Fruit fly (Drosophila melanogaster): ENCODE results near the gene CG32295.

The CG32295 gene

dm6 chr3L:2568274-2568673 lies 41.5 kb upstream of the CG32295 start:
- peak; percentile 20 for TF ChIP-seq CG8159 (tag; optimal IDR thresholded peaks at IDR 0.05)
- TF ChIP-seq CG13204 (GFP tag; optimal IDR thresholded peaks at IDR 0.05): peak; percentile 75
- TF ChIP-seq Pif1B (GFP tag; optimal IDR thresholded peaks at IDR 0.05): peak; percentile 7
- peak; percentile 98 for TF ChIP-seq EcR (GFP tag; optimal IDR thresholded peaks at IDR 0.05)
- TF ChIP-seq fd96Ca (GFP tag; IDR thresholded peaks at IDR 0.05): peak; percentile 42; the same call in 1 of the 3 replicates
- no peak for TF ChIP-seq CG8301 (tag; optimal IDR thresholded peaks at IDR 0.05)
- no peak for TF ChIP-seq CG34367 (tag; optimal IDR thresholded peaks at IDR 0.05)
- peak; percentile 20 for TF ChIP-seq gl (tag; optimal IDR thresholded peaks at IDR 0.05)
- no peak for TF ChIP-seq Pif1A (GFP tag; optimal IDR thresholded peaks at IDR 0.05)

DNA sequence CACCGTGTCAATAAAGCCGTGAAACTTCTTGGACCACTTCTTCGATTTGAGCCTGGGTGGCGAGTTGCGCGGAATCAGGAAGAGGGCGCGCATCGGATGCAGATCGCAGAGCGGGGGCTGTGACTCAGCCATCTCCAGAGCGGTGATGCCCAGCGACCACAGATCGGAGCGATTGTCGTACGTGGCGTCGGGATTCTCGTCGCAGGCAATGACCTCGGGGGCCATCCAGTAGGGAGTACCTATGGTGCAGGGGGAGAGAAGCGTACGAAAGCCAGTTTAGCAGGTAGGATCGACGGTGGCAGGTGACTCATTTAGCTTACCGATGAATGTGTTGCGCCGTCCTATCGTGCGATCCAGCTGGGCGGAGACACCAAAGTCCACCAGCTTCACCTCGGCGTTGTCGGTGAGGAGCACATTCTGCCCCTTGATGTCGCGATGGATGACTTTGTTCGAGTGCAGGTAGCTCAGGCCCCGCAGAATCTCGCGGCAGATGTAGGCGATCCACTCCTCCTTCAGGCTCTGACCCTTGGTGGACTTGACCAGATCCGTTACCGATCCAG lies 40.4 kb upstream of the CG32295 start:
- no peak for TF ChIP-seq CG4496 (GFP tag; IDR thresholded peaks at IDR 0.05)
- TF ChIP-seq CG17806 (tag; optimal IDR thresholded peaks at IDR 0.05): no peak
- no peak for TF ChIP-seq CG32121 (GFP tag; IDR thresholded peaks at IDR 0.05)
- no peak for TF ChIP-seq Pif1A (GFP tag; optimal IDR thresholded peaks at IDR 0.05)
- no peak for TF ChIP-seq fd96Ca (GFP tag; IDR thresholded peaks at IDR 0.05)
- no peak for TF ChIP-seq CG8301 (tag; optimal IDR thresholded peaks at IDR 0.05)
- peak; percentile 97 for TF ChIP-seq EcR (GFP tag; optimal IDR thresholded peaks at IDR 0.05)
- TF ChIP-seq D1 (tag; optimal IDR thresholded peaks at IDR 0.05): no peak
- no peak for TF ChIP-seq CG8159 (tag; optimal IDR thresholded peaks at IDR 0.05)
- no peak for TF ChIP-seq CG15710 (tag; optimal IDR thresholded peaks at IDR 0.05)
- peak; percentile 44 for TF ChIP-seq CG13204 (GFP tag; optimal IDR thresholded peaks at IDR 0.05)
- no peak for TF ChIP-seq CG14655 (GFP tag; optimal IDR thresholded peaks at IDR 0.05)
- TF ChIP-seq Pif1B (GFP tag; optimal IDR thresholded peaks at IDR 0.05): no peak
- no peak for TF ChIP-seq rn (GFP tag; IDR thresholded peaks at IDR 0.05)
- no peak for TF ChIP-seq CG12605 (GFP tag; IDR thresholded peaks at IDR 0.05)
- no peak for TF ChIP-seq Snoo (tag; optimal IDR thresholded peaks at IDR 0.05)
- TF ChIP-seq CG9948 (tag; optimal IDR thresholded peaks at IDR 0.05): no peak
- TF ChIP-seq CG34367 (tag; optimal IDR thresholded peaks at IDR 0.05): no peak
- TF ChIP-seq Ets98B (GFP tag; IDR thresholded peaks at IDR 0.05): no peak
- peak; percentile 1 for TF ChIP-seq gl (tag; optimal IDR thresholded peaks at IDR 0.05)
- no peak for TF ChIP-seq CG10348 (GFP tag; IDR thresholded peaks at IDR 0.05)

DNA sequence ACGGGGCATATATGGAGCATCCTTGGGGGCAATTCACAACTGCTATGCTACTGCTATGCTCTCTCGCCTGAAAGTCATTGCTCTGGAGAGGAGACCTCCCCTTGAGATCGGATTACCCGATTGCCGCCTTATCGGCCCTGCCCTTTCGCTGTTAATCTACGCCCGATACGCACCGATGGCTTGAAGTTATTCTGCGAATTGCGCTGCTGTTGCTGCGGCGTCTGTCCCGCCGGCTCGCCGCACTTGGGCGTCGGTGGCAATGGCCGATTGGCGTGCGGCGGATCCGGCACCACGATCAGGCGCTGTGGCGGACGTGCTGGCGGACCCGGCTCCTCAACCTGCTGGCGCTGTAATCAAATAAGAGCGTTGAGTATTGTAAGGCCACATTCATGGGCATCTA lies 39.3 kb upstream of the CG32295 start:
- TF ChIP-seq CG17806 (tag; optimal IDR thresholded peaks at IDR 0.05): no peak
- TF ChIP-seq EcR (GFP tag; optimal IDR thresholded peaks at IDR 0.05): peak; percentile 95
- peak; percentile 77 for TF ChIP-seq CG13204 (GFP tag; optimal IDR thresholded peaks at IDR 0.05)

dm6 chr3L:2555670-2556069 lies 28.9 kb upstream of the CG32295 start:
- TF ChIP-seq Snoo (tag; optimal IDR thresholded peaks at IDR 0.05) (no peak), D1 (tag; optimal IDR thresholded peaks at IDR 0.05) (no peak), rn (GFP tag; IDR thresholded peaks at IDR 0.05) (no peak), CG14655 (GFP tag; optimal IDR thresholded peaks at IDR 0.05) (no peak), CG13204 (GFP tag; optimal IDR thresholded peaks at IDR 0.05) (no peak)

DNA sequence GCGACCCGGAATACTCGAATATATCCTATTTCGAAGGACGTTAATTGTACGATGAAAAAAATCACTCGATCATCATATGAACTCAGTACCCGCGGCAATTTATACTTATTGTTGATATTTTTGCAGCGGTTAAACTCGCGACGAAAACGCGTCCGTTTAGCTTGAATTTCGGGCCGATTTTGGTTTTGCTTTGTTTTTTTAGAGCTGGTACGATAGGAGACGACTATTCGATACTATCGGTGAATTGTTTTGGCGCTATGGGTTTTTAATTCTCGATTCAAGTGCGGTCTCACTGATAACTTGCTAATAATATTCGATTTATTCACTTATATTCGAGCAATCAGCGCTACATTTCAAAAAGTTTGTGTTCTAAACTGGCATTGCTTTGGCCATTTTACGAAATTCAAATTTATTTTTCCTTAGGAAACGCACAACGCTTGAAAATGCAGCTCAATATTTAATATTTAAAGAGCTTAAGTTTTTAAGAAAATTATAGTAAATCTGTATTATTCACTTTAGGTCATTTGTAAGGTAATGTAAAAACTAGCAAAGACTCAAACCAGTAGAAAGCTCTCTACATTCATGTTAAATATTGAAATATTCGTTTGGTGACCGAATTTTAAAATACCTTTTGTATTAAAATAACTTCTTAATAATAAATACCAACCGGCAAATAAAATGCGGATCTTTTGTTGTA lies 27.5 kb upstream of the CG32295 start, which contains the start of gene Spn:
Gene Spn, minus strand, starts transcription at position 175 of the 697 bp plus-strand sequence.
- TF ChIP-seq gl (tag; optimal IDR thresholded peaks at IDR 0.05) (peak; percentile 21), CG15710 (tag; optimal IDR thresholded peaks at IDR 0.05) (peak; percentile 15), CG17806 (tag; optimal IDR thresholded peaks at IDR 0.05) (peak; percentile 16), CG4496 (GFP tag; IDR thresholded peaks at IDR 0.05) (peak; percentile 72; the same call in 2 of the 3 replicates), Snoo (tag; optimal IDR thresholded peaks at IDR 0.05) (peak; percentile 35), EcR (GFP tag; optimal IDR thresholded peaks at IDR 0.05) (peak; percentile 17), CG34367 (tag; optimal IDR thresholded peaks at IDR 0.05) (no peak), CG32121 (GFP tag; IDR thresholded peaks at IDR 0.05) (peak; percentile 57), CG10348 (GFP tag; IDR thresholded peaks at IDR 0.05) (no peak), Pif1B (GFP tag; optimal IDR thresholded peaks at IDR 0.05) (peak; percentile 55), rn (GFP tag; IDR thresholded peaks at IDR 0.05) (peak; percentile 47; the same call in 1 of the 2 replicates), Pif1A (GFP tag; optimal IDR thresholded peaks at IDR 0.05) (no peak)

dm6 chr3L:2552844-2553839 lies 26.4 kb upstream of the CG32295 start:
- TF ChIP-seq CG4496 (GFP tag; IDR thresholded peaks at IDR 0.05) (peak; percentile 82), Snoo (tag; optimal IDR thresholded peaks at IDR 0.05) (peak; percentile 56), Pif1A (GFP tag; optimal IDR thresholded peaks at IDR 0.05) (peak; percentile 27), CG13204 (GFP tag; optimal IDR thresholded peaks at IDR 0.05) (peak; percentile 80), CG15710 (tag; optimal IDR thresholded peaks at IDR 0.05) (peak; percentile 73), EcR (GFP tag; optimal IDR thresholded peaks at IDR 0.05) (peak; percentile 7), CG8301 (tag; optimal IDR thresholded peaks at IDR 0.05) (peak; percentile 43), CG34367 (tag; optimal IDR thresholded peaks at IDR 0.05) (peak; percentile 78), fd96Ca (GFP tag; IDR thresholded peaks at IDR 0.05) (no peak; the same call in 1 of the 3 replicates), CG12605 (GFP tag; IDR thresholded peaks at IDR 0.05) (peak; percentile 91), CG14655 (GFP tag; optimal IDR thresholded peaks at IDR 0.05) (no peak), rn (GFP tag; IDR thresholded peaks at IDR 0.05) (peak; percentile 43; the same call in 1 of the 2 replicates), CG32121 (GFP tag; IDR thresholded peaks at IDR 0.05) (peak; percentile 57; the same call in 1 of the 2 replicates), D1 (tag; optimal IDR thresholded peaks at IDR 0.05) (no peak), gl (tag; optimal IDR thresholded peaks at IDR 0.05) (peak; percentile 91), CG8159 (tag; optimal IDR thresholded peaks at IDR 0.05) (peak; percentile 30), CG17806 (tag; optimal IDR thresholded peaks at IDR 0.05) (peak; percentile 43), CG9948 (tag; optimal IDR thresholded peaks at IDR 0.05) (peak; percentile 23), Ets98B (GFP tag; IDR thresholded peaks at IDR 0.05) (peak; percentile 75), CG10348 (GFP tag; IDR thresholded peaks at IDR 0.05) (no peak), Pif1B (GFP tag; optimal IDR thresholded peaks at IDR 0.05) (peak; percentile 12)
